Worm (Caenorhabditis elegans): ENCODE results near the gene srt-64.

ce11 chrV:5161792-5162191, 7.7 kb downstream of the srt-64 start, which contains the start of gene abu-6:
- TF ChIP-seq ref-1 (GFP tag; conservative IDR thresholded peaks at IDR 0.05), result no peak
- TF ChIP-seq cog-1 (tag; optimal IDR thresholded peaks at IDR 0.05), result no peak
- TF ChIP-seq flt-1 (GFP tag; IDR thresholded peaks at IDR 0.05), result no peak
- TF ChIP-seq T22C8.4 (GFP tag; IDR thresholded peaks at IDR 0.05), result no peak
- TF ChIP-seq klf-2 (GFP tag; conservative IDR thresholded peaks at IDR 0.05), result no peak
- no peak for TF ChIP-seq med-1 (GFP tag; optimal IDR thresholded peaks at IDR 0.05; ENCODE audit: insufficient read depth)
- TF ChIP-seq ztf-29 (GFP tag; IDR thresholded peaks at IDR 0.05), result no peak

Data from whole organism, midembryonic.